Fruit fly (Drosophila melanogaster) whole organism, wandering third instar larva: ENCODE data around the gene CG7968.

Source experiments
- Abd-B ChIP-seq: fragments of >200 bp; optimal IDR thresholded peaks from 2 replicates; lab custom pipeline; 2017; ENCODE audit warnings: missing biosample characterization, missing genetic modification characterization
- CG32264 ChIP-seq: fragments of 200-800 bp; sonication (Bioruptor generic); optimal IDR thresholded peaks from 2 replicates; lab custom pipeline; 2016; ENCODE audit warnings: missing biosample characterization, missing genetic modification characterization
- CG9705 ChIP-seq: fragments of 200-800 bp; sonication (Bioruptor generic); optimal IDR thresholded peaks from 2 replicates; lab custom pipeline; 2018; ENCODE audit warnings: missing biosample characterization, mild to moderate bottlenecking, missing genetic modification characterization
- CrebA ChIP-seq: fragments of 200-800 bp; sonication (Bioruptor generic); optimal IDR thresholded peaks from 2 replicates; lab custom pipeline; 2016; ENCODE audit warnings: missing biosample characterization, mild to moderate bottlenecking, missing genetic modification characterization, borderline replicate concordance
- Dfd ChIP-seq: fragments of >200 bp; optimal IDR thresholded peaks from 2 replicates; lab custom pipeline; 2017; ENCODE audit warnings: missing biosample characterization, missing genetic modification characterization
- Dif ChIP-seq: fragments of 200-275, 200-300 bp; sonication (Bioruptor generic); optimal IDR thresholded peaks from 2 replicates; lab custom pipeline; 2018; ENCODE audit warnings: missing biosample characterization, missing genetic modification characterization; ENCODE audit not compliant: partially characterized antibody
- GATAd ChIP-seq: sonication (Bioruptor generic); optimal IDR thresholded peaks from 2 replicates; lab custom pipeline; 2016; ENCODE audit warnings: missing biosample characterization, missing genetic modification characterization
- HLH106 ChIP-seq: fragments of 200-800 bp; optimal IDR thresholded peaks from 3 replicates; lab custom pipeline; 2019; ENCODE audit warnings: missing biosample characterization, mild to moderate bottlenecking, missing genetic modification characterization, moderate library complexity
- Hnf4 ChIP-seq: fragments of 200-800 bp; sonication (Bioruptor generic); optimal IDR thresholded peaks from 2 replicates; lab custom pipeline; 2016; ENCODE audit warnings: missing biosample characterization, mild to moderate bottlenecking, missing genetic modification characterization
- Hr78 ChIP-seq: fragments of >200 bp; optimal IDR thresholded peaks from 2 replicates; lab custom pipeline; 2017; ENCODE audit warnings: missing biosample characterization, missing genetic modification characterization
- Hr83 ChIP-seq: fragments of 200-300 bp; sonication (Bioruptor generic); optimal IDR thresholded peaks from 2 replicates; lab custom pipeline; 2016; ENCODE audit warnings: missing biosample characterization, mild to moderate bottlenecking, missing genetic modification characterization, moderate library complexity; ENCODE audit not compliant: poor library complexity, severe bottlenecking
- Jra ChIP-seq: sonication (Bioruptor generic); optimal IDR thresholded peaks from 2 replicates; lab custom pipeline; 2016; ENCODE audit warnings: missing biosample characterization, missing genetic modification characterization
- Mio ChIP-seq: sonication (Bioruptor generic); optimal IDR thresholded peaks from 2 replicates; lab custom pipeline; 2016; ENCODE audit warnings: missing biosample characterization, missing genetic modification characterization
- Myc ChIP-seq: fragments of >200 bp; optimal IDR thresholded peaks from 2 replicates; lab custom pipeline; 2017
- N ChIP-seq: fragments of >200 bp; optimal IDR thresholded peaks from 2 replicates; lab custom pipeline; 2018; ENCODE audit warnings: missing biosample characterization, missing external identifiers, missing genetic modification characterization
- OdsH ChIP-seq: fragments of 200-800 bp; sonication (Bioruptor generic); optimal IDR thresholded peaks from 2 replicates; lab custom pipeline; 2016; ENCODE audit warnings: missing biosample characterization, mild to moderate bottlenecking, missing genetic modification characterization
- Rel ChIP-seq, 2 experiments: fragments of 200-800 bp; sonication (Bioruptor generic) in 1 of 2; optimal IDR thresholded peaks; 2 replicates in 1 of 2; 3 replicates in 1 of 2; lab custom pipeline; 2016 to 2019; ENCODE audit warnings: mild to moderate bottlenecking in 2 of 2, missing biosample characterization in 2 of 2, missing genetic modification characterization in 2 of 2, moderate library complexity in 1 of 2
- Sp1 ChIP-seq: fragments of 200-800 bp; sonication (Bioruptor generic); optimal IDR thresholded peaks from 3 replicates; lab custom pipeline; 2019; ENCODE audit warnings: missing biosample characterization, mild to moderate bottlenecking, missing genetic modification characterization, moderate library complexity
- Vsx2 ChIP-seq: fragments of 200-300, 225-300 bp; sonication (Bioruptor generic); optimal IDR thresholded peaks from 2 replicates; lab custom pipeline; 2018; ENCODE audit warnings: missing biosample characterization, missing genetic modification characterization; ENCODE audit not compliant: partially characterized antibody
- br ChIP-seq: fragments of 200-800 bp; sonication (Bioruptor generic); optimal IDR thresholded peaks from 2 replicates; lab custom pipeline; 2016; ENCODE audit warnings: missing biosample characterization, missing genetic modification characterization
- brk ChIP-seq: fragments of 200-800 bp; sonication (Bioruptor generic); optimal IDR thresholded peaks from 2 replicates; lab custom pipeline; 2016; ENCODE audit warnings: missing biosample characterization, mild to moderate bottlenecking, missing genetic modification characterization
- dl ChIP-seq, 2 experiments: fragments of 175-275, 200-275 bp in 1 of 2; fragments of 200-275 bp in 1 of 2; sonication (Bioruptor generic); optimal IDR thresholded peaks; lab custom pipeline; 2018; ENCODE audit warnings: mild to moderate bottlenecking in 2 of 2, missing biosample characterization in 2 of 2, missing genetic modification characterization in 2 of 2, moderate library complexity in 2 of 2; ENCODE audit not compliant: partially characterized antibody in 2 of 2, insufficient read depth in 1 of 2
- dmrt93B ChIP-seq: fragments of 200-800 bp; sonication (Bioruptor generic); optimal IDR thresholded peaks from 2 replicates; lab custom pipeline; 2018; ENCODE audit warnings: missing biosample characterization, mild to moderate bottlenecking, missing genetic modification characterization
- dsf ChIP-seq: sonication (Bioruptor generic); optimal IDR thresholded peaks from 2 replicates; lab custom pipeline; 2016; ENCODE audit warnings: missing biosample characterization, missing genetic modification characterization, borderline replicate concordance
- ey ChIP-seq: fragments of 200-800 bp; sonication (Bioruptor generic); optimal IDR thresholded peaks from 2 replicates; lab custom pipeline; 2016; ENCODE audit warnings: missing biosample characterization, missing genetic modification characterization
- foxo ChIP-seq, 2 experiments: fragments of 200-800 bp; sonication (Bioruptor generic); optimal IDR thresholded peaks; 2 replicates in 1 of 2; 3 replicates in 1 of 2; lab custom pipeline; 2016 to 2017; ENCODE audit warnings: missing biosample characterization in 2 of 2, missing genetic modification characterization in 2 of 2
- fru ChIP-seq: fragments of 200-800 bp; sonication (Bioruptor generic); optimal IDR thresholded peaks from 3 replicates; lab custom pipeline; 2016; ENCODE audit warnings: missing biosample characterization, mild to moderate bottlenecking, missing genetic modification characterization
- h ChIP-seq: fragments of 200-800 bp; sonication (Bioruptor generic); optimal IDR thresholded peaks from 3 replicates; lab custom pipeline; 2016; ENCODE audit warnings: missing biosample characterization, mild to moderate bottlenecking, missing genetic modification characterization
- jim ChIP-seq: fragments of 175-275, 200-325 bp; sonication (Bioruptor generic); optimal IDR thresholded peaks from 2 replicates; lab custom pipeline; 2016; ENCODE audit warnings: missing biosample characterization, mild to moderate bottlenecking, missing genetic modification characterization
- lola ChIP-seq: fragments of >200 bp; optimal IDR thresholded peaks from 2 replicates; lab custom pipeline; 2017; ENCODE audit warnings: missing biosample characterization, missing genetic modification characterization
- pan ChIP-seq: fragments of >200 bp; optimal IDR thresholded peaks from 2 replicates; lab custom pipeline; 2017
- psq ChIP-seq: fragments of 200-800 bp; sonication (Bioruptor generic); optimal IDR thresholded peaks from 3 replicates; lab custom pipeline; 2017; ENCODE audit warnings: missing biosample characterization, mild to moderate bottlenecking, missing genetic modification characterization, moderate library complexity
- rgr ChIP-seq: fragments of 200-800 bp; sonication (Bioruptor generic); optimal IDR thresholded peaks from 3 replicates; lab custom pipeline; 2016; ENCODE audit warnings: missing biosample characterization, mild to moderate bottlenecking, missing genetic modification characterization
- sage ChIP-seq: fragments of 200-800 bp; sonication (Bioruptor generic); optimal IDR thresholded peaks from 2 replicates; lab custom pipeline; 2016; ENCODE audit warnings: missing biosample characterization, mild to moderate bottlenecking, missing genetic modification characterization
- sv ChIP-seq: fragments of 200-800 bp; sonication (Bioruptor generic); optimal IDR thresholded peaks from 3 replicates; lab custom pipeline; 2016; ENCODE audit warnings: missing biosample characterization, missing genetic modification characterization
- tai ChIP-seq: sonication (Bioruptor generic); optimal IDR thresholded peaks from 2 replicates; lab custom pipeline; 2016; ENCODE audit warnings: missing biosample characterization, missing genetic modification characterization
- usp ChIP-seq: fragments of >200 bp; optimal IDR thresholded peaks from 2 replicates; lab custom pipeline; 2017; ENCODE audit warnings: missing biosample characterization, missing genetic modification characterization
- woc ChIP-seq: sonication (Bioruptor generic); optimal IDR thresholded peaks from 2 replicates; lab custom pipeline; 2016; ENCODE audit warnings: missing biosample characterization, mild to moderate bottlenecking, missing genetic modification characterization

The CG7968 gene

dm6 chr2L:13878801-13879200 is 29.6 kb downstream of the CG7968 start:
- TF ChIP-seq Myc (lab: Kevin White, UChicago): no peak
- TF ChIP-seq psq (GFP tag; lab: Kevin White, UChicago): no peak
- no peak for TF ChIP-seq Hnf4 (GFP tag; lab: Kevin White, UChicago)
- TF ChIP-seq N (GFP tag; lab: Kevin White, UChicago): no peak
- TF ChIP-seq dmrt93B (GFP tag; lab: Kevin White, UChicago): no peak
- TF ChIP-seq Dif (GFP tag; lab: Kevin White, UChicago): peak; percentile 34
- TF ChIP-seq HLH106 (tag; lab: Kevin White, UChicago): no peak
- no peak for TF ChIP-seq sv (GFP tag; lab: Kevin White, UChicago)
- no peak for TF ChIP-seq dl (GFP tag; optimal IDR thresholded peaks at IDR 0.05; lab: Kevin White, UChicago; ENCODE audit: insufficient read depth in 1 of 2, partially characterized antibody in 2 of 2)
- no peak for TF ChIP-seq Jra (GFP tag; lab: Kevin White, UChicago)
- TF ChIP-seq CrebA (GFP tag; lab: Kevin White, UChicago): no peak
- no peak for TF ChIP-seq Hr78 (GFP tag; lab: Kevin White, UChicago)
- TF ChIP-seq GATAd (GFP tag; lab: Kevin White, UChicago): no peak
- no peak for TF ChIP-seq CG32264 (GFP tag; lab: Kevin White, UChicago)
- TF ChIP-seq lola (GFP tag; lab: Kevin White, UChicago): no peak
- no peak for TF ChIP-seq Sp1 (GFP tag; lab: Kevin White, UChicago)
- TF ChIP-seq pan (lab: Kevin White, UChicago): no peak
- TF ChIP-seq h (GFP tag; lab: Kevin White, UChicago): peak; percentile 62
- TF ChIP-seq CG9705: no peak
- no peak for TF ChIP-seq ey (GFP tag; lab: Kevin White, UChicago)
- no peak for TF ChIP-seq fru (GFP tag; lab: Kevin White, UChicago)
- TF ChIP-seq dsf (GFP tag; lab: Kevin White, UChicago): no peak
- no peak for TF ChIP-seq usp (GFP tag; lab: Kevin White, UChicago)
- TF ChIP-seq Vsx2 (GFP tag; lab: Kevin White, UChicago): no peak
- TF ChIP-seq Dfd (GFP tag; lab: Kevin White, UChicago): no peak
- no peak for TF ChIP-seq Abd-B (GFP tag; lab: Kevin White, UChicago)
- peak; percentile 3 for TF ChIP-seq rgr (GFP tag; lab: Kevin White, UChicago)
- TF ChIP-seq brk (GFP tag; lab: Kevin White, UChicago): no peak
- no peak for TF ChIP-seq OdsH (GFP tag; lab: Kevin White, UChicago)
- no peak for TF ChIP-seq Mio (GFP tag; lab: Kevin White, UChicago)
- no peak for TF ChIP-seq Rel (GFP tag; optimal IDR thresholded peaks at IDR 0.05; lab: Kevin White, UChicago)
- TF ChIP-seq Rel (tag; optimal IDR thresholded peaks at IDR 0.05; lab: Kevin White, UChicago): peak; percentile 19
- TF ChIP-seq jim (GFP tag; lab: Kevin White, UChicago): no peak
- peak; percentile 22 for TF ChIP-seq tai (GFP tag; lab: Kevin White, UChicago)
- TF ChIP-seq sage (GFP tag; lab: Kevin White, UChicago): no peak
- no peak for TF ChIP-seq foxo (GFP tag; optimal IDR thresholded peaks at IDR 0.05; lab: Kevin White, UChicago)
- TF ChIP-seq Hr83 (GFP tag; lab: Kevin White, UChicago): peak; percentile 80
- no peak for TF ChIP-seq woc
- peak; percentile 14 for TF ChIP-seq br (GFP tag; lab: Kevin White, UChicago)
- TF ChIP-seq, all 38 proteins: peak for 7

- TF ChIP-seq Dif (GFP tag; lab: Kevin White, UChicago): no peak
- TF ChIP-seq sage (GFP tag; lab: Kevin White, UChicago): no peak
- no peak for TF ChIP-seq lola (GFP tag; lab: Kevin White, UChicago)
- TF ChIP-seq Mio (GFP tag; lab: Kevin White, UChicago): no peak
- no peak for TF ChIP-seq Rel (GFP tag; optimal IDR thresholded peaks at IDR 0.05; lab: Kevin White, UChicago)
- peak; percentile 34 for TF ChIP-seq Rel (tag; optimal IDR thresholded peaks at IDR 0.05; lab: Kevin White, UChicago)
- TF ChIP-seq OdsH (GFP tag; lab: Kevin White, UChicago): no peak
- TF ChIP-seq N (GFP tag; lab: Kevin White, UChicago): no peak
- no peak for TF ChIP-seq sv (GFP tag; lab: Kevin White, UChicago)
Observed at dm6 chr2L:13881387-13881902, 32.2 kb downstream of the CG7968 start.
